ENCODE assay signal across 5 fruit fly cellular contexts in genomic region chr3L:8931916-8932315, dm6.
A peak's percentile ranks its signal among the peaks of the same experiment; 100 is the strongest.
TF ChIP-seq lines count a peak whose summit lies in the region.

No protein-coding gene starts in this region.

- no peak for TF ChIP-seq CTCF in whole organism, embryonic (GFP tag; optimal IDR thresholded peaks at IDR 0.05; lab: Kevin White, UChicago)

TF ChIP-seq in whole organism, adult, 20 proteins besides CTCF, POLR2A, EP300 and RAD21:
- TF ChIP-seq CG14711 (tag; optimal IDR thresholded peaks at IDR 0.05; lab: Kevin White, UChicago), result no peak
- no peak for TF ChIP-seq cnc (optimal IDR thresholded peaks at IDR 0.05; lab: Kevin White, UChicago)
- TF ChIP-seq Hr96 (GFP tag; optimal IDR thresholded peaks at IDR 0.05; lab: Kevin White, UChicago), result no peak
- TF ChIP-seq kay (GFP tag; lab: Kevin White, UChicago; ENCODE audit: borderline replicate concordance), result peak; percentile 86
- peak; percentile 60 for TF ChIP-seq bab1 (GFP tag; optimal IDR thresholded peaks at IDR 0.05; lab: Kevin White, UChicago)
- no peak for TF ChIP-seq CG11617 (GFP tag; optimal IDR thresholded peaks at IDR 0.05; lab: Kevin White, UChicago)
- no peak for TF ChIP-seq Clk (GFP tag; optimal IDR thresholded peaks at IDR 0.05; lab: Kevin White, UChicago)
- no peak for TF ChIP-seq CG12768 (GFP tag; optimal IDR thresholded peaks at IDR 0.05; lab: Kevin White, UChicago)

TF ChIP-seq in whole organism, embryonic, 481 proteins besides CTCF, POLR2A, EP300 and RAD21 (continues in another document):
- TF ChIP-seq CG15269 (tag; optimal IDR thresholded peaks at IDR 0.05; lab: Kevin White, UChicago) (peak; percentile 13), Ets97D (GFP tag; optimal IDR thresholded peaks at IDR 0.05; lab: Kevin White, UChicago) (peak; percentile 89), BtbVII (GFP tag; optimal IDR thresholded peaks at IDR 0.05; lab: Kevin White, UChicago) (peak; percentile 36), hkb (optimal IDR thresholded peaks at IDR 0.05; lab: Kevin White, UChicago) (no peak), hkb (GFP tag; IDR thresholded peaks at IDR 0.05; lab: Robert Waterston, UW) (0 out of 2 replicates have a peak, but pooled peaks have one; percentile 22), stc (GFP tag; IDR thresholded peaks at IDR 0.05; lab: Robert Waterston, UW) (peak; percentile 20; the same call in 1 of the 2 replicates), Hey (tag; optimal IDR thresholded peaks at IDR 0.05; lab: Kevin White, UChicago) (no peak), Trl (optimal IDR thresholded peaks at IDR 0.05; lab: Kevin White, UChicago) (no peak), Trl (GFP tag; optimal IDR thresholded peaks at IDR 0.05; lab: Kevin White, UChicago) (no peak), Dp (GFP tag; optimal IDR thresholded peaks at IDR 0.05; lab: Kevin White, UChicago) (peak; percentile 66), CG11695 (GFP tag; IDR thresholded peaks at IDR 0.05; lab: Robert Waterston, UW) (0 out of 3 replicates have a peak, but pooled peaks have one; percentile 28), CHES-1-like (GFP tag; optimal IDR thresholded peaks at IDR 0.05; lab: Kevin White, UChicago) (no peak), CG31441 (GFP tag; IDR thresholded peaks at IDR 0.05; lab: Robert Waterston, UW) (peak; percentile 38; the same call in 1 of the 2 replicates), eve (GFP tag; optimal IDR thresholded peaks at IDR 0.05; lab: Kevin White, UChicago) (peak in 1 of 2 experiments; percentile 50), CG2116 (GFP tag; optimal IDR thresholded peaks at IDR 0.05; lab: Kevin White, UChicago) (peak; percentile 6), CG6813 (GFP tag; optimal IDR thresholded peaks at IDR 0.05; lab: Kevin White, UChicago) (peak; percentile 13), CG17568 (GFP tag; optimal IDR thresholded peaks at IDR 0.05; lab: Kevin White, UChicago) (peak; percentile 54), sens (GFP tag; lab: Kevin White, UChicago) (peak; percentile 10), ato (GFP tag; IDR thresholded peaks at IDR 0.05; lab: Robert Waterston, UW; ENCODE audit: partially characterized antibody) (no peak), odd (GFP tag; optimal IDR thresholded peaks at IDR 0.05; lab: Kevin White, UChicago) (peak; percentile 40)

TF ChIP-seq in whole organism, prepupa, 60 proteins besides CTCF, POLR2A, EP300 and RAD21:
- TF ChIP-seq CG4318 (GFP tag; optimal IDR thresholded peaks at IDR 0.05; lab: Kevin White, UChicago), result no peak
- no peak for TF ChIP-seq Blimp-1 (GFP tag; optimal IDR thresholded peaks at IDR 0.05; lab: Kevin White, UChicago)
- no peak for TF ChIP-seq CG8632 (GFP tag; optimal IDR thresholded peaks at IDR 0.05; lab: Kevin White, UChicago)
- TF ChIP-seq net (GFP tag; optimal IDR thresholded peaks at IDR 0.05; lab: Kevin White, UChicago), result no peak
- no peak for TF ChIP-seq esn (GFP tag; optimal IDR thresholded peaks at IDR 0.05; lab: Kevin White, UChicago)
- no peak for TF ChIP-seq Hr38 (GFP tag; optimal IDR thresholded peaks at IDR 0.05; lab: Kevin White, UChicago)
- TF ChIP-seq dsx (GFP tag; optimal IDR thresholded peaks at IDR 0.05; lab: Kevin White, UChicago; ENCODE audit: poor library complexity, severe bottlenecking), result no peak
- TF ChIP-seq CG1621 (tag; optimal IDR thresholded peaks at IDR 0.05; lab: Kevin White, UChicago), result no peak
- no peak for TF ChIP-seq CG10631 (GFP tag; optimal IDR thresholded peaks at IDR 0.05; lab: Kevin White, UChicago)
- peak; percentile 88 for TF ChIP-seq Eip78C (GFP tag; lab: Kevin White, UChicago)
- TF ChIP-seq Met (GFP tag; optimal IDR thresholded peaks at IDR 0.05; lab: Kevin White, UChicago), result peak; percentile 38
- TF ChIP-seq Sox102F (GFP tag; optimal IDR thresholded peaks at IDR 0.05; lab: Kevin White, UChicago), result peak; percentile 36
- TF ChIP-seq svp (GFP tag; lab: Kevin White, UChicago), result no peak
- no peak for TF ChIP-seq Gug (GFP tag; IDR thresholded peaks at IDR 0.05; lab: Robert Waterston, UW)

TF ChIP-seq in whole organism, pupa, 21 proteins besides CTCF, POLR2A, EP300 and RAD21:
- TF ChIP-seq Pif1A (GFP tag; optimal IDR thresholded peaks at IDR 0.05; lab: Kevin White, UChicago), result peak; percentile 19
- TF ChIP-seq CG8159 (tag; optimal IDR thresholded peaks at IDR 0.05; lab: Kevin White, UChicago), result no peak

TF ChIP-seq in whole organism, wandering third instar larva, 38 proteins besides CTCF, POLR2A, EP300 and RAD21:
- TF ChIP-seq CrebA (GFP tag; optimal IDR thresholded peaks at IDR 0.05; lab: Kevin White, UChicago; ENCODE audit: borderline replicate concordance) (peak; percentile 34), usp (GFP tag; optimal IDR thresholded peaks at IDR 0.05; lab: Kevin White, UChicago) (no peak)
